Fruit fly (Drosophila melanogaster) whole organism, adult: ENCODE measurements around the gene Rbcn-3B.

ENCODE experiments used
- CG11617 ChIP-seq: fragments of 200-800 bp; sonication (Bioruptor generic); optimal IDR thresholded peaks from 2 replicates; lab custom pipeline; 2017; ENCODE audit warnings: mild to moderate bottlenecking, missing biosample characterization, missing genetic modification reagents, missing genetic modification characterization
- CG12768 ChIP-seq: fragments of 200-800 bp; sonication (Bioruptor generic); optimal IDR thresholded peaks from 2 replicates; lab custom pipeline; 2017; ENCODE audit warnings: missing biosample characterization, missing genetic modification characterization, mild to moderate bottlenecking, moderate library complexity, missing genetic modification reagents
- CG14711 ChIP-seq: fragments of 200-800 bp; sonication (Bioruptor generic); optimal IDR thresholded peaks from 2 replicates; lab custom pipeline; 2018; ENCODE audit warnings: missing biosample characterization, mild to moderate bottlenecking, missing genetic modification characterization, moderate library complexity
- CG1620 ChIP-seq: fragments of 200-800 bp; sonication (Bioruptor generic); optimal IDR thresholded peaks from 2 replicates; lab custom pipeline; 2016; ENCODE audit warnings: missing biosample characterization, missing genetic modification characterization
- CG33017 ChIP-seq: fragments of 200-800 bp; sonication (Bioruptor generic); optimal IDR thresholded peaks from 2 replicates; lab custom pipeline; 2018; ENCODE audit warnings: missing biosample characterization, mild to moderate bottlenecking, missing genetic modification characterization, moderate library complexity
- CG5204 ChIP-seq: fragments of 200-800 bp; sonication (Bioruptor generic); optimal IDR thresholded peaks from 2 replicates; lab custom pipeline; 2016; ENCODE audit warnings: missing biosample characterization, missing genetic modification characterization
- CG7045 ChIP-seq: fragments of 200-800 bp; sonication (Bioruptor generic); optimal IDR thresholded peaks from 2 replicates; lab custom pipeline; 2017; ENCODE audit warnings: missing biosample characterization, mild to moderate bottlenecking, missing genetic modification characterization
- CG7101 ChIP-seq: fragments of 200-800 bp; sonication (Bioruptor generic); optimal IDR thresholded peaks from 2 replicates; lab custom pipeline; 2018; ENCODE audit warnings: missing biosample characterization, mild to moderate bottlenecking, missing genetic modification characterization, moderate library complexity
- Clk ChIP-seq: fragments of 200-800 bp; sonication (Bioruptor generic); optimal IDR thresholded peaks from 2 replicates; lab custom pipeline; 2017; ENCODE audit warnings: missing biosample characterization, missing genetic modification characterization
- Crg-1 ChIP-seq: fragments of 200-800 bp; sonication (Bioruptor generic); optimal IDR thresholded peaks from 2 replicates; lab custom pipeline; 2016; ENCODE audit warnings: missing biosample characterization, missing genetic modification characterization
- Hr96 ChIP-seq: fragments of 200-800 bp; sonication (Bioruptor generic); optimal IDR thresholded peaks from 2 replicates; lab custom pipeline; 2016; ENCODE audit warnings: missing biosample characterization, missing genetic modification characterization
- Mnt ChIP-seq: fragments of 200-800 bp; sonication (Bioruptor generic); optimal IDR thresholded peaks from 2 replicates; lab custom pipeline; 2016; ENCODE audit warnings: missing biosample characterization, mild to moderate bottlenecking, missing genetic modification characterization
- bab1 ChIP-seq: fragments of 200-800 bp; sonication (Bioruptor generic); optimal IDR thresholded peaks from 3 replicates; lab custom pipeline; 2019; ENCODE audit warnings: missing biosample characterization, mild to moderate bottlenecking, missing genetic modification characterization, moderate library complexity
- cic ChIP-seq: fragments of 200-800 bp; sonication (Bioruptor generic); optimal IDR thresholded peaks from 2 replicates; lab custom pipeline; 2017; ENCODE audit warnings: missing biosample characterization, mild to moderate bottlenecking, missing genetic modification characterization, moderate library complexity
- cnc ChIP-seq, 2 experiments: fragments of >200 bp; optimal IDR thresholded peaks; 2 replicates each; lab custom pipeline; 2017
- kay ChIP-seq: fragments of 200-800 bp; sonication (Bioruptor generic); peaks from one replicate; lab custom pipeline; 2016; ENCODE audit warnings: missing biosample characterization, missing genetic modification characterization, borderline replicate concordance
- ovo ChIP-seq: fragments of 200-800 bp; sonication (Bioruptor generic); optimal IDR thresholded peaks from 2 replicates; lab custom pipeline; 2016; ENCODE audit warnings: missing biosample characterization, missing genetic modification characterization
- pad ChIP-seq: fragments of 200-800 bp; sonication (Bioruptor generic); optimal IDR thresholded peaks from 3 replicates; lab custom pipeline; 2017; ENCODE audit warnings: missing biosample characterization, missing genetic modification characterization, mild to moderate bottlenecking, moderate library complexity, missing genetic modification reagents
- tj ChIP-seq: fragments of 200-800 bp; sonication (Bioruptor generic); optimal IDR thresholded peaks from 3 replicates; lab custom pipeline; 2017; ENCODE audit warnings: missing biosample characterization, mild to moderate bottlenecking, missing genetic modification characterization, moderate library complexity
- toe ChIP-seq: fragments of 200-800 bp; sonication (Bioruptor generic); optimal IDR thresholded peaks from 2 replicates; lab custom pipeline; 2016; ENCODE audit warnings: missing biosample characterization, missing genetic modification characterization

Gene Rbcn-3B

DNA sequence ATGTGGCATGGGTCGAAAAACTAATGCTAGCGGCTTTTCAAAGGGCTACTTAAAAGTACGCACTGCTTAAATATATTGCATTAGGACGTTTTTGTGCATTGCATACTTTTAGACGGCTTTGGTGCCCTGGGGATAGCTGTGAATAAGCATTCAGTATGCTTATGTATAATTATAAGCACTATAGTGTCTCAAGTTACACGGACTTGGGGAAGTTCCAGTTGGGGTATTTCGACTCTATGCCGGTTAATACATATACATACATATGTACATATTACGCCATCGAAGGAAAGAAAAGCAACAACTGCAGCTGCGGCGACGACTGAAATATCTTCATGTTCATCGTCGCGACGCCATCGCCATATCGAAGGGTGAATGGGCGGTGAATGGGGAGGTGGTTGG lies 54.5 kb downstream of the Rbcn-3B start:
- TF ChIP-seq kay (GFP tag; lab: Kevin White, UChicago) (no peak), pad (GFP tag; lab: Kevin White, UChicago) (no peak), CG7045 (no peak), CG11617 (no peak), CG5204 (GFP tag; lab: Kevin White, UChicago) (no peak), CG14711 (tag; lab: Kevin White, UChicago) (no peak), CG1620 (GFP tag; lab: Kevin White, UChicago) (no peak), Crg-1 (GFP tag; lab: Kevin White, UChicago) (no peak), CG12768 (GFP tag; lab: Kevin White, UChicago) (no peak), Mnt (no peak), Hr96 (GFP tag; lab: Kevin White, UChicago) (no peak)

DNA sequence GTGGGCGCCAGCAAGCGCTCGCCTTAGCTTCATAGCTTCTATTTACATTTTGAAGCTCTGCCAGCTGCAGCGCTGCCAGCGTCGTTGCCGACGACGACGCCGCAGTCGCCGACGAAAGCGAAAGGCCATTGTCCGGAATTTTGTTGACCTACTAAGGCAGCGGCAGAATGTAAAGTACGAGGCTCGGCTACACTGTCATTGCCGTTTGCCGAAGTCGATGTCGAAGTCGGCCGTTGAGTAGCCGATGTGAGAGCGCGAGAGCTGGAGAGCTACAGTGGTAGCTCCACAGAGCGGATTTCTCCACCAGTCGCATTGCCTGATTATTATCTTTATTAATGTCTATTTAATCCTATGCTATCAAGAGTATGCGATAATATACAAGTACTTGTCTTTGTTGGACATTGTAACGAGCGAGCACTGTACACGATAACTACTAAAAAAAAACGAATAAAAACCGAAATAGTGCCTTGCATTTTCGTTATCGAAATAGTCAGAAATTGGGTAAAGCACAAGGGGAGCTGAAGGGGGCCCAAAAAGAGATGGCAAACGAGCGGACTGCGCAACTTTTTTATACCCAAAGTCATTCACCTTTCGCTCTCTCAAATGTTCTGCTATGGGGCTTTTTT lies 55.0 kb downstream of the Rbcn-3B start:
- TF ChIP-seq Crg-1 (GFP tag; lab: Kevin White, UChicago) (peak; percentile 82), tj (GFP tag; lab: Kevin White, UChicago) (peak; percentile 91), Hr96 (GFP tag; lab: Kevin White, UChicago) (peak; percentile 95), toe (GFP tag; lab: Kevin White, UChicago) (peak; percentile 81), Clk (GFP tag; lab: Kevin White, UChicago) (peak; percentile 68), pad (GFP tag; lab: Kevin White, UChicago) (peak; percentile 85), Mnt (peak; percentile 86), bab1 (GFP tag; lab: Kevin White, UChicago) (peak; percentile 94), CG11617 (peak; percentile 86), CG7045 (peak; percentile 80), cnc (optimal IDR thresholded peaks at IDR 0.05; lab: Kevin White, UChicago) (no peak), CG14711 (tag; lab: Kevin White, UChicago) (peak; percentile 88), ovo (GFP tag; lab: Kevin White, UChicago) (peak; percentile 55), CG33017 (peak; percentile 86), CG1620 (GFP tag; lab: Kevin White, UChicago) (peak; percentile 90), CG7101 (tag; lab: Kevin White, UChicago) (peak; percentile 93), kay (GFP tag; lab: Kevin White, UChicago) (no peak), cic (GFP tag; lab: Kevin White, UChicago) (peak; percentile 18), CG5204 (GFP tag; lab: Kevin White, UChicago) (peak; percentile 77), CG12768 (GFP tag; lab: Kevin White, UChicago) (peak; percentile 91)

DNA sequence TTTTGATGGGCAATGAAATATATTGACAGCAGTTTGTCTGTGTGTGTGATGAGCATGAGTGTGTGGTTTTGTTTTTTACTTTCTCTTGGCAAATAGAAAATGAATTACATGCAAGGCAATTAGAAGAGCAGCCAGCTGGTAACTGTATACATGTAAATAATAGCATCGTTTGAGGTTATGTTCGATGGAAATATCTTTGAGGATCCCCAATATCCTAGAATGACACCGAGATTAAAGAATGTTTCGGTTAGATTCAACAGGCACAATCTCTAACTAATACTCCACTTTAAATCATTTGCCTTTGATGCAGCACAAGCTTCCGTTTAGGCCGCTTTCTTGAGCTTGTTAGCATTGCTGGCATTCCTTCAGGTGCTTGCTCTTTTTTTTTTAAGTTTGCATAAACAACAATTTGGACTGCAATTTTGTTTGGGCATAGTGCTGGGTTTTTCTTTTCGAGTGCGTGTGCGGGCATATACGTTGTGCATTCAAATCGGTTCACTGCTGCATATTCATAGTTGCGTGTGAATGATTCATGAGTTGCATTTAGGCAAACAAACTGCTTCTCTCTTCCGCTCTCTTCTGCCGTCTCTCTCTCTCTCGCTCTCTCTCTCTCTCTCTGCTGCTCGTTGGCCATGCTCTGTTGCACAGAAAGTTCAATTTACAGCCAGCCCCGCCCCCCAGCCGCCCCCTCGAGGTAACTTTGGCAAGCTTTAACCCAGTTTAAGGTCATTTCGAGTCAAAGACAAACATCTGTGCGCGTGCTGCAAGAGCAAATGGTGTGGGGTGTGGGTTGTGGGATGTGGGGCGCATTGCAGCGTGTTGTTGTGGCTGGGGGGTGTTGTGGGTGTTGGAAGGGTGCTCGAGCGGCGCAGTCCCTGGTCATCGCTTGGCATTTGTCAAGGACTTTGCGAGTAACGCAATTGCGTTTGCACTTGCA lies 56.0 kb downstream of the Rbcn-3B start:
- no peak for TF ChIP-seq Clk (GFP tag; lab: Kevin White, UChicago)
- no peak for TF ChIP-seq CG11617
- TF ChIP-seq CG12768 (GFP tag; lab: Kevin White, UChicago) = no peak
- TF ChIP-seq CG1620 (GFP tag; lab: Kevin White, UChicago) = no peak
- no peak for TF ChIP-seq CG7045
- TF ChIP-seq CG33017 = no peak
- TF ChIP-seq CG5204 (GFP tag; lab: Kevin White, UChicago) = no peak

DNA sequence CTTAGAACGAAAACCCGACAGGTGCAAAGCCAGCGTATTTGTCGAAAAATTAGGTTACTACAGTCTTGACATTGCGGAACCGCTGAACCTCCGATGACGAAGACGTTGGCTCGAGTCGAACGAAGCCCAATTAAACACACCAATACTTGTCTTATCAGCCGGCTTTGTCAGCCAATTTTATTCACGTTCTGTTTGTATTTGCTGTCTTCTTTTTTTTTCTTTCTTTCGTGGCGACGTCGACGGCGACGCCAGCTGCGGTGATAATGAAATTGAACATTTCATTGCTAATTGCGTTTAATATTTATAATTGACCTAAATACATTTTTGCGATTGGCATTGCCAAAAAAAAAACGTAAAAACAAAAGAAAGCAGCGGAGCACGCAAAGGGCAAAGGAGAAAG lies 56.8 kb downstream of the Rbcn-3B start:
- no peak for TF ChIP-seq cic (GFP tag; lab: Kevin White, UChicago)
- peak; percentile 85 for TF ChIP-seq tj (GFP tag; lab: Kevin White, UChicago)
- TF ChIP-seq Hr96 (GFP tag; lab: Kevin White, UChicago) = no peak
- no peak for TF ChIP-seq CG7101 (tag; lab: Kevin White, UChicago)

dm6 chrX:1965979-1966778 lies 57.5 kb downstream of the Rbcn-3B start:
- TF ChIP-seq tj (GFP tag; lab: Kevin White, UChicago) (peak; percentile 99), CG11617 (no peak)
